Worm (Caenorhabditis elegans): ENCODE measurements around the gene ttr-28.
A peak's percentile ranks its signal among the peaks of the same experiment; 100 is the strongest.

The ttr-28 gene

ce11 chrV:12897338-12897737 is 7.6 kb downstream of the ttr-28 start:
- no peak for TF ChIP-seq nhr-20 (tag; optimal IDR thresholded peaks at IDR 0.05)
- TF ChIP-seq skn-1 (tag; optimal IDR thresholded peaks at IDR 0.05): no peak

DNA sequence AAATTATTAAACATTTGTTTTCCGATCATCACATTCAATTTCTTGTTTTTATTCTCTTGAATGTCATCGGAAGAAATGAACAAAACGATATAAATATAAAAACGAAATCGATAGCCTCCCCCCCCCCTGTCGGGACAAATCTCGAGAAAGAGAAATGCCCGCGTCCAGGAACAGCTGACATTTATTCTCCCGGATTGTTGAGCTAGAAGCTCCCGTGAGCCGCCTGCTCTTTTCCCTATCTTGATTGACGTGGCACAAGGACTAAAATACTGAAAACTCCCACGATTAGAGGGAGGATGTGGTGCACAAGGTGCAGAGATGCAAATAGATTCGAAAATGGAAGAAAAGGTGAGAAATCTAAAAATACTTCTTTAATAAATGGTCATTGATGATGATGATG is 8.1 kb downstream of the ttr-28 start:
- TF ChIP-seq rnt-1 (tag; optimal IDR thresholded peaks at IDR 0.05) (peak; percentile 55), nhr-12 (tag; optimal IDR thresholded peaks at IDR 0.05) (no peak), lin-14 (GFP tag; optimal IDR thresholded peaks at IDR 0.05) (peak; percentile 9), dsc-1 (tag; optimal IDR thresholded peaks at IDR 0.05) (peak; percentile 20), nhr-71 (tag; optimal IDR thresholded peaks at IDR 0.05) (peak; percentile 24), nhr-19 (GFP tag; conservative IDR thresholded peaks at IDR 0.05) (no peak)

- TF ChIP-seq nhr-77 (tag; optimal IDR thresholded peaks at IDR 0.05) (no peak), dsc-1 (tag; optimal IDR thresholded peaks at IDR 0.05) (peak; percentile 57)
These were observed 9.2 kb downstream of the ttr-28 start, which contains the start of gene ttbk-7 for ce11 chrV:12895772-12896171. Gene ttbk-7, minus strand, starts transcription at chrV:12895872.

- TF ChIP-seq alr-1 (tag; optimal IDR thresholded peaks at IDR 0.05; ENCODE audit: borderline replicate concordance) (no peak), fkh-10 (GFP tag; optimal IDR thresholded peaks at IDR 0.05) (no peak), lin-13 (GFP tag; optimal IDR thresholded peaks at IDR 0.05) (no peak), ceh-82 (tag; optimal IDR thresholded peaks at IDR 0.05) (no peak), nhr-84 (tag; optimal IDR thresholded peaks at IDR 0.05) (no peak), mef-2 (tag; optimal IDR thresholded peaks at IDR 0.05) (no peak), egl-27 (tag; optimal IDR thresholded peaks at IDR 0.05) (no peak), irx-1 (tag; optimal IDR thresholded peaks at IDR 0.05) (no peak), hlh-4 (tag; optimal IDR thresholded peaks at IDR 0.05) (no peak), tbx-2 (tag; optimal IDR thresholded peaks at IDR 0.05) (no peak), nhr-47 (tag; optimal IDR thresholded peaks at IDR 0.05) (no peak), nhr-76 (tag; optimal IDR thresholded peaks at IDR 0.05) (no peak), lin-35 (GFP tag; optimal IDR thresholded peaks at IDR 0.05) (no peak), mdl-1 (tag; optimal IDR thresholded peaks at IDR 0.05) (no peak), dsc-1 (tag; optimal IDR thresholded peaks at IDR 0.05) (no peak), sptf-1 (tag; optimal IDR thresholded peaks at IDR 0.05) (no peak)
These were observed 19.1 kb downstream of the ttr-28 start, which contains the start of gene glb-24 for ce11 chrV:12885860-12886259. Gene glb-24, minus strand, starts transcription at chrV:12885960.

DNA sequence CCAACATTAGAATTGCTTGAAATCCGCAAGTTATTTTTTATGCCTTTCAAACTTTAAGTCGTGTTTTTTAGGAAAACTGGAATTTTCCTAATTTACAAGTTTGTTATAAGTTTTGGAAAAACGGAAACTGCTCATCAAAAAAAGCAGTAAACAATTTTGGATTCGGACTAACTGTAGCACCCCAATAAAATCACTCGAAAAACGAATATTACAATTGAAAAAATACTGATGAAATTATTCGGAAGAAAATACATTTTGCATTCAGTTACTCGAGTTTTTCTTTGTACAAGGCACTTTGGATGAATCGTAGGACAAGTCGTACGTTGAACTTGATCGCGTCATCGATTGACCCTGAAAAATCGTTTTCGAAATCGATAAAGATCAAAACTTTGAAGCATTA is 22.6 kb downstream of the ttr-28 start:
- TF ChIP-seq ets-5 (GFP tag; IDR thresholded peaks at IDR 0.05) (no peak), efl-1 (optimal IDR thresholded peaks at IDR 0.05) (no peak), efl-1 (GFP tag; optimal IDR thresholded peaks at IDR 0.05 in 1 of 2) (peak in 1 of 2 experiments; percentile 63)

DNA sequence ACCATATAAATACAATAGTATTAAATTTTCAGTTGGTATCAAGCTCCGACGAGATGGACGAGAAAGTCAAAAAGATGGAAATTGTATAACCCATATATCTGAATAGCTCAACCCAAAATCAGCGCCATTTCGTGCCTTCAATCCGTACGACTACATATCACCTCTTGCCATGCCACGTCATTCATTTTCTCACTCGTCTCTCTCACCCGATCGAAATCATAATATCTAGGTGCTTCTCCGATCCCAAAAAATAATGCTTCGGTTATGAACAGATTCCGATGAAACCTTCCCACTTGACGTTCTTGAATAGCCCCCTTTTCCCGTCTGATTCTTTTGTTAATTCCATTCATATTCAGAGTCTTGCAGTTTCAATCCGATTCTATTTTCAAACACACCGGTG is 23.6 kb downstream of the ttr-28 start:
- TF ChIP-seq efl-1 (optimal IDR thresholded peaks at IDR 0.05) (no peak), efl-1 (GFP tag; optimal IDR thresholded peaks at IDR 0.05 in 1 of 2) (peak in 1 of 2 experiments; percentile 85), nhr-71 (tag; optimal IDR thresholded peaks at IDR 0.05) (no peak)

DNA sequence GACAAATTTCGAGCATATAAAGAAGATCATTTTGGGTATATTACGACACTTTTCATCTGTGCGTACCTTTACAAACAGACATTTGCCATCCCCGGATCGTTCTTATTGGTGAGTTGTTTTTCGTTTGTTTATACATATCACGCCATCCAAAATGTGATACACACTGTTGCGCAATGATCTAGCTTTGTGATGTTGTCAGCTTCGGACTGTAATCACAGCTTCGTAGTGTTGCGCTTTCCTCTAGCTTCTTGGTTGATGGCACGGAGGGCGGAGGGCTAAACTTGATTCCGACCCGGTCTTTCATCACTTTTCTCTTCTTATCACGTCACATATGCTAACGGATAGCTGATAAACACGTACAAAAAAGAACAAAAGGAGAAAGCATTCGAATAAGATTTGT is 25.6 kb downstream of the ttr-28 start:
- TF ChIP-seq blmp-1 (tag; optimal IDR thresholded peaks at IDR 0.05): peak; percentile 51
- TF ChIP-seq alr-1 (tag; optimal IDR thresholded peaks at IDR 0.05; ENCODE audit: borderline replicate concordance): no peak
- no peak for TF ChIP-seq ceh-63 (GFP tag; optimal IDR thresholded peaks at IDR 0.05)

DNA sequence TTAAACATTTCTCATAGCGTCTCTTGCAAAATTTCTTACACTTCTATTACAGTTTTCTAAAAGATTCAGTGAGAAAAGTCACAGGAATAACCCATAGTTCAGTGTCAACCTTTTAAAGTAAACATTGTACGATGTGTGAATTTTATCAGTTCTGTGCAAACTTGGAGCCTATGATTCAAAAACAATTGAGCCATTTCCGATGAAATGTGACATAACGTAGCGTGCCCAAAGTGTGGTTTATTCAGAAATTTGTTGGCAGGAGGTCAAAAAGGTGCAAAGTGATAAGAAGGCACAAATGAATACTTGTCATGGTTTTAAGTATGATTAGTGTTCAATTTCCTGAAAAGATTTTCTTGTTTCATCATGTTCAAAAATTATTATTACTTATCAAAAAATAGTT is 27.4 kb downstream of the ttr-28 start:
- no peak for TF ChIP-seq nhr-19 (GFP tag; conservative IDR thresholded peaks at IDR 0.05)
- no peak for TF ChIP-seq hlh-17 (GFP tag; optimal IDR thresholded peaks at IDR 0.05; ENCODE audit: borderline replicate concordance)
- no peak for TF ChIP-seq ets-5 (GFP tag; IDR thresholded peaks at IDR 0.05)
